Fruit fly (Drosophila melanogaster): ENCODE measurements around the gene Pits.

The Pits gene

DNA sequence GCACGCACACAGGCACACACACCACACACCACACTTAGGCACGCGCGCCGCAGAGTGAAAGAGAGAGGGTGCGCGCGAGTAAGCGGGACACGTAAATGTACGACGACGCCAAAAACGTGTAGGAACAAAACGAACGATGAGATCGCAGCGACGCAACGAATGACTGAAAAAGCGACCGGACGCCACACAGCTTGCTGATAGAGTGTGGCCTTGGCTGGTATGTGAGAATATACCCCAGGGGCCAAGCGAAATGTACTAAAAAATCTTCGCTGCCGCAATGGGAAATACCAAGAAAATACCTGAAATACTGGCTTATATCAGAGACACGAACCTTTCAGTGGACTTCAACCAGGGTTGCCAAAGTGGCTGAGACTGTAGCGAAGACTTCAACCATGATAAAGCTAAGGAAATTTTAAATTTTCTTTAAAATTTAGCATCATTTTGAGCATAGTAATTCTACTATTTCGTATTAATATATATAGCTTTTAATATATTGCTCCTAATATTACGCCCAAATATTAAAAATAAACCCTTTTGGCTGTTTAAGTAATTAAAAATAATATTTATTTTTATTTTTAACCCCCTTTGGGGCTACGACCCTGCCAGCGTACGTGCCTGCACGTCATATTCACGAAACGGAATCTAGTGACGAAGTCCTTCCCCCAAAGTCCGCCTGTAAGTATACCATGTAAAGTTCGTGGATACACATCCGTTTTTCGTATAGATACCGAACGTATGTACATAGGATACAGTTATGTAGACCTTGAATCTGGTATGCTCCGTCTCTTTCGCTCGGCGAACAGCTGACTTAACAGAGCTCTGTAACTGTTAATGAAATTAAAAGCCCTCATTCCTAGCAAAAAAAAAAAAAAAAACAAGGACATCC, at the start of gene Pits:
Gene Pits (minus strand): TSS at position 210 of the 886 bp plus-strand sequence.
- TF ChIP-seq fru (GFP tag; optimal IDR thresholded peaks at IDR 0.05) (peak; percentile 26), sv (GFP tag; optimal IDR thresholded peaks at IDR 0.05) (no peak), Dif (GFP tag; optimal IDR thresholded peaks at IDR 0.05; ENCODE audit: partially characterized antibody) (peak; percentile 58), rgr (GFP tag; optimal IDR thresholded peaks at IDR 0.05) (peak; percentile 49), ey (GFP tag; optimal IDR thresholded peaks at IDR 0.05) (no peak), Mio (GFP tag; optimal IDR thresholded peaks at IDR 0.05) (no peak), OdsH (GFP tag; optimal IDR thresholded peaks at IDR 0.05) (peak; percentile 21), br (GFP tag; optimal IDR thresholded peaks at IDR 0.05) (peak; percentile 24), Dfd (GFP tag; optimal IDR thresholded peaks at IDR 0.05) (no peak), CG9705 (GFP tag; optimal IDR thresholded peaks at IDR 0.05) (no peak), lola (GFP tag; optimal IDR thresholded peaks at IDR 0.05) (no peak), Hr83 (GFP tag; optimal IDR thresholded peaks at IDR 0.05; ENCODE audit: poor library complexity, severe bottlenecking) (peak; percentile 81), Hr78 (GFP tag; optimal IDR thresholded peaks at IDR 0.05) (no peak), pan (optimal IDR thresholded peaks at IDR 0.05) (no peak), jim (GFP tag; optimal IDR thresholded peaks at IDR 0.05) (peak; percentile 63), N (GFP tag; optimal IDR thresholded peaks at IDR 0.05) (no peak), GATAd (GFP tag; optimal IDR thresholded peaks at IDR 0.05) (no peak), dl (GFP tag; optimal IDR thresholded peaks at IDR 0.05; ENCODE audit: insufficient read depth in 1 of 2, partially characterized antibody in 2 of 2) (peak; percentile 7 to 10), foxo (GFP tag; optimal IDR thresholded peaks at IDR 0.05) (peak in 1 of 2 experiments; percentile 41), psq (GFP tag; optimal IDR thresholded peaks at IDR 0.05) (peak; percentile 68), dsf (GFP tag; optimal IDR thresholded peaks at IDR 0.05; ENCODE audit: borderline replicate concordance) (no peak), Jra (GFP tag; optimal IDR thresholded peaks at IDR 0.05) (peak; percentile 16), tai (GFP tag; optimal IDR thresholded peaks at IDR 0.05) (no peak), Myc (optimal IDR thresholded peaks at IDR 0.05) (peak; percentile 31), sage (GFP tag; optimal IDR thresholded peaks at IDR 0.05) (peak; percentile 26), Abd-B (GFP tag; optimal IDR thresholded peaks at IDR 0.05) (no peak), HLH106 (tag; optimal IDR thresholded peaks at IDR 0.05) (peak; percentile 54), brk (GFP tag; optimal IDR thresholded peaks at IDR 0.05) (peak; percentile 36), Hnf4 (GFP tag; optimal IDR thresholded peaks at IDR 0.05) (peak; percentile 44), woc (GFP tag; optimal IDR thresholded peaks at IDR 0.05) (peak; percentile 14), usp (GFP tag; optimal IDR thresholded peaks at IDR 0.05) (no peak), dmrt93B (GFP tag; optimal IDR thresholded peaks at IDR 0.05) (peak; percentile 1), Rel (GFP tag; optimal IDR thresholded peaks at IDR 0.05) (no peak), Rel (tag; optimal IDR thresholded peaks at IDR 0.05) (peak; percentile 65), h (GFP tag; optimal IDR thresholded peaks at IDR 0.05) (peak; percentile 95), CrebA (GFP tag; optimal IDR thresholded peaks at IDR 0.05; ENCODE audit: borderline replicate concordance) (no peak), CG32264 (GFP tag; optimal IDR thresholded peaks at IDR 0.05) (no peak), Sp1 (GFP tag; optimal IDR thresholded peaks at IDR 0.05) (peak; percentile 54), Vsx2 (GFP tag; optimal IDR thresholded peaks at IDR 0.05; ENCODE audit: partially characterized antibody) (no peak)

DNA sequence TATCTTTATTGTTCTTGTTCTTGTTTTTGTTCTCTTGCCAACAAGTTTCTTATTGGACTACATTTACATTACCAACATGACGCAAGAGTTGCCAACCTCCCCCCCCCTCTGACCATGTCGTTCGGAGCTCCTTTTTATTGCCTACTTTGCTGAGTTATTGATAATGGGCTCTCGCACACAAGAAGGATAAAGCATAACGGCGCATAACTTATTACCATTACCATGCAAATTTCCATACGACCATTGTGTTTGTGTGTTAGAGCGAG, 49.1 kb upstream of the Pits start:
- TF ChIP-seq sv (GFP tag; optimal IDR thresholded peaks at IDR 0.05) = no peak
